Worm (Caenorhabditis elegans): Measurements from ENCODE around the gene T07G12.2.
A peak's percentile ranks its signal among the peaks of the same experiment; 100 is the strongest.

T07G12.2 gene

ce11 chrIV:10574471-10574870, 44.0 kb downstream of the T07G12.2 start:
- peak; percentile 34 for TF ChIP-seq lin-39 (tag; optimal IDR thresholded peaks at IDR 0.05)
- no peak for TF ChIP-seq hmg-11 (tag; optimal IDR thresholded peaks at IDR 0.05)

DNA sequence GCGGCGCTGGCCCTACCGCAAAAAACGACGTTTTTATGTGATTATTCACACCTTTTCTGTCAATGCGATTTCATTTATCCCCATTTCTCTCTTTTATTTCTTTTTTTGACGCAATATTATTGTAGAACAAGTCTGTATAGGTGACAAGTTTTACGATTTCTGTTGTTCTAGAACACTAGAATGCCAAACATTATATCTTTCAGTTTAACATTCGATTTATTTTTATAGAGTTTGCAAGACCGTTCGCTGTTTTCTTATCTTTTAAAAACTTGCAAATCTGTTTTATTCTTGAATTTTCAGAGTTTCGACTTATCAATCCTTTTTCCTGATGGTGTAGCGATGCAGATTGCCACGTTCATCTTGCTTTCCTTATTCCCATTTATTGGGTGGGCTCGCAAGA, 45.5 kb downstream of the T07G12.2 start, which contains the start of gene efn-2:
Gene efn-2 (plus strand): TSS at position 301 of the 400 bp plus-strand sequence.
- TF ChIP-seq egl-5 (tag; optimal IDR thresholded peaks at IDR 0.05) (peak; percentile 13), sea-2 (GFP tag; optimal IDR thresholded peaks at IDR 0.05) (no peak)

ce11 chrIV:10576624-10577023, 46.1 kb downstream of the T07G12.2 start:
- TF ChIP-seq ama-1 (optimal IDR thresholded peaks at IDR 0.05) (no peak), nhr-23 (tag; optimal IDR thresholded peaks at IDR 0.05) (peak; percentile 34)

- TF ChIP-seq nhr-12 (tag; optimal IDR thresholded peaks at IDR 0.05) (no peak), ceh-82 (tag; optimal IDR thresholded peaks at IDR 0.05) (no peak), tbx-2 (tag; optimal IDR thresholded peaks at IDR 0.05) (no peak), fos-1 (tag; optimal IDR thresholded peaks at IDR 0.05) (no peak), ceh-28 (tag; optimal IDR thresholded peaks at IDR 0.05) (no peak), fkh-2 (tag; optimal IDR thresholded peaks at IDR 0.05) (no peak), nhr-76 (tag; optimal IDR thresholded peaks at IDR 0.05) (no peak), lin-15B (tag; optimal IDR thresholded peaks at IDR 0.05) (no peak), ama-1 (optimal IDR thresholded peaks at IDR 0.05) (no peak), pqm-1 (tag; optimal IDR thresholded peaks at IDR 0.05) (no peak), fkh-10 (GFP tag; optimal IDR thresholded peaks at IDR 0.05) (no peak), nhr-11 (tag; optimal IDR thresholded peaks at IDR 0.05) (no peak), mml-1 (tag; optimal IDR thresholded peaks at IDR 0.05) (no peak), lsy-12 (tag; optimal IDR thresholded peaks at IDR 0.05) (no peak), mdl-1 (tag; optimal IDR thresholded peaks at IDR 0.05) (no peak)
Measured at ce11 chrIV:10577600-10577999, 47.1 kb downstream of the T07G12.2 start.

- TF ChIP-seq nhr-76 (tag; optimal IDR thresholded peaks at IDR 0.05): peak; percentile 67
- no peak for TF ChIP-seq nhr-237 (tag; optimal IDR thresholded peaks at IDR 0.05)
Measured at ce11 chrIV:10578367-10578766, 47.9 kb downstream of the T07G12.2 start, which contains the start of gene lgc-43. lgc-43 (plus strand) TSS chrIV:10578667.
